Worm (Caenorhabditis elegans): ENCODE results near the gene C07B5.4.

DNA sequence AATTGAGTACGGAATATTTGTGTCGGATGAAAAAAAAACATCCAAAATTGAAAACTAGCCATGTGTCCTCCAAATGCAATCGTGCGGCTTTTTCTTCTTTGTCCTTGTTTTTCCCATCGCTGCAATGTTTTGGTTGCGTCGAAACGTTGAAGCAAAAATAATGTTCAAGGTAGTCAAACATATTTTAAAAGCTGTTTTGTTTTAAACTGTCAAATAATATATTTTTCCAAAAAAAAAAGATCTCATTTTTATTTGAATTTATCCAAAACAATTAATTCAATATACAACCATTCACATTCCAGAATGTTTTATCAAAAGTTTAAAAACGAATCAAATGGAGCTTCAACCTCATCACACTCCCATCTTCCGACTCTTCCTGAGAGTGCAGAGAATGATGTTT lies 10.7 kb upstream of the C07B5.4 start, which contains the start of gene C07B5.6:
- TF ChIP-seq fos-1 (tag; optimal IDR thresholded peaks at IDR 0.05) = no peak
- TF ChIP-seq F49E8.2 (tag; optimal IDR thresholded peaks at IDR 0.05; ENCODE audit: borderline replicate concordance) = no peak
- TF ChIP-seq unc-62 (GFP tag; optimal IDR thresholded peaks at IDR 0.05 in 1 of 2) = peak in 1 of 2 experiments; percentile 82
- TF ChIP-seq unc-62 (tag; optimal IDR thresholded peaks at IDR 0.05) = no peak

All from whole organism, L4 larva.